Worm (Caenorhabditis elegans) whole organism, L4 larva: Measurements from ENCODE around the gene F28B12.1.
A peak's percentile ranks its signal among the peaks of the same experiment; 100 is the strongest.

Experiments
- D1046.2 ChIP-seq: fragments of 200-800 bp; sonication (Bioruptor generic); IDR thresholded peaks from 2 replicates; pipeline ENCODE4 v1.3.6; 2022; ENCODE audit warnings: missing genetic modification characterization, missing compliant biosample characterization
- F10B5.3 ChIP-seq: sonication (generic microtip); optimal IDR thresholded peaks from 2 replicates; lab custom pipeline; 2016; ENCODE audit warnings: mild to moderate bottlenecking, missing genetic modification characterization, missing compliant biosample characterization
- F26F4.8 ChIP-seq: fragments of 200-800 bp; sonication (Bioruptor generic); conservative IDR thresholded peaks from 2 replicates; pipeline ENCODE4 v1.3.6; 2022; ENCODE audit warnings: missing genetic modification characterization, missing compliant biosample characterization
- F44E2.7 ChIP-seq: fragments of 200-800 bp; sonication (Bioruptor generic); IDR thresholded peaks from 2 replicates; pipeline ENCODE4 v2.1.2; 2022; ENCODE audit warnings: missing genetic modification characterization, missing compliant biosample characterization
- T20F7.1 ChIP-seq: fragments of 200-800 bp; sonication (Bioruptor generic); optimal IDR thresholded peaks from 2 replicates; lab custom pipeline; 2018; ENCODE audit warnings: mild to moderate bottlenecking, missing genetic modification characterization, missing compliant biosample characterization
- ZK337.2 ChIP-seq: fragments of 200-800 bp; sonication (Bioruptor generic); IDR thresholded peaks from 2 replicates; pipeline ENCODE4 v1.3.6; 2022; ENCODE audit warnings: missing genetic modification reagents, missing genetic modification characterization, missing compliant biosample characterization
- ZK546.5 ChIP-seq, 2 experiments: sonication (generic microtip); optimal IDR thresholded peaks; 2 replicates each; lab custom pipeline; 2017; ENCODE audit warnings: missing biosample characterization in 2 of 2, missing genetic modification characterization in 2 of 2
- aly-2 ChIP-seq: sonication (generic microtip); optimal IDR thresholded peaks from 2 replicates; lab custom pipeline; 2018; ENCODE audit warnings: missing biosample characterization, missing genetic modification characterization
- attf-4 ChIP-seq: sonication (generic microtip); optimal IDR thresholded peaks from 3 replicates; lab custom pipeline; 2017; ENCODE audit warnings: missing biosample characterization, missing genetic modification characterization
- ceh-32 ChIP-seq: sonication (generic microtip); optimal IDR thresholded peaks from 2 replicates; lab custom pipeline; 2016; ENCODE audit warnings: mild to moderate bottlenecking, missing genetic modification characterization, missing compliant biosample characterization; ENCODE audit not compliant: poor library complexity
- ceh-44 ChIP-seq: fragments of 200-800 bp; sonication (Bioruptor generic); IDR thresholded peaks from 2 replicates; pipeline ENCODE4 v1.3.6; 2022; ENCODE audit warnings: missing genetic modification reagents, missing genetic modification characterization, missing compliant biosample characterization
- ceh-62 ChIP-seq: sonication (generic microtip); optimal IDR thresholded peaks from 2 replicates; lab custom pipeline; 2017; ENCODE audit warnings: missing biosample characterization, missing genetic modification characterization
- ceh-82 ChIP-seq: sonication (generic microtip); optimal IDR thresholded peaks from 2 replicates; lab custom pipeline; 2017; ENCODE audit warnings: missing biosample characterization, missing genetic modification characterization
- ces-1 ChIP-seq: fragments of 150-350 bp; sonication (generic microtip); optimal IDR thresholded peaks from 4 replicates; lab custom pipeline; 2014; ENCODE audit warnings: missing biosample characterization, missing genetic modification reagents, missing genetic modification characterization
- ctbp-1 ChIP-seq: fragments of 200-800 bp; sonication (Bioruptor generic); IDR thresholded peaks from 2 replicates; pipeline ENCODE4 v1.3.6; 2022; ENCODE audit warnings: missing genetic modification reagents, missing genetic modification characterization, missing compliant biosample characterization
- daf-12 ChIP-seq: fragments of 150-350 bp; optimal IDR thresholded peaks from 2 replicates; lab custom pipeline; 2014; ENCODE audit warnings: missing biosample characterization, missing genetic modification reagents, missing genetic modification characterization
- daf-16 ChIP-seq, 3 experiments: sonication (generic microtip); optimal IDR thresholded peaks; 2 replicates each; lab custom pipeline; 2016 to 2017; ENCODE audit warnings: missing genetic modification characterization in 3 of 3, missing genetic modification reagents in 3 of 3, mild to moderate bottlenecking in 2 of 3, missing compliant biosample characterization in 2 of 3, missing biosample characterization in 1 of 3, moderate library complexity in 1 of 3
- dmd-6 ChIP-seq: fragments of 200-800 bp; sonication (Bioruptor generic); IDR thresholded peaks from 2 replicates; pipeline ENCODE4 v1.3.6; 2022; ENCODE audit warnings: missing genetic modification reagents, missing genetic modification characterization, missing compliant biosample characterization
- dmd-9 ChIP-seq: fragments of 200-800 bp; sonication (Bioruptor generic); IDR thresholded peaks from 2 replicates; pipeline ENCODE4 v1.3.6; 2022; ENCODE audit warnings: missing genetic modification reagents, missing genetic modification characterization, missing compliant biosample characterization
- dpl-1 ChIP-seq: fragments of 150-350 bp; optimal IDR thresholded peaks from 2 replicates; lab custom pipeline; 2014; ENCODE audit warnings: missing biosample characterization, missing genetic modification reagents, missing genetic modification characterization
- duxl-1 ChIP-seq: sonication (generic microtip); optimal IDR thresholded peaks from 2 replicates; lab custom pipeline; 2016; ENCODE audit warnings: mild to moderate bottlenecking, missing genetic modification characterization, moderate library complexity, missing compliant biosample characterization; ENCODE audit not compliant: poor library complexity
- dve-1 ChIP-seq: sonication (generic microtip); optimal IDR thresholded peaks from 2 replicates; lab custom pipeline; 2017; ENCODE audit warnings: antibody characterized with exemption, mild to moderate bottlenecking, missing genetic modification characterization, missing compliant biosample characterization; ENCODE audit not compliant: insufficient read depth
- egl-27 ChIP-seq: sonication (generic microtip); optimal IDR thresholded peaks from 3 replicates; lab custom pipeline; 2017; ENCODE audit warnings: missing biosample characterization, missing genetic modification reagents, missing genetic modification characterization
- fkh-10 ChIP-seq: fragments of 150-350 bp; optimal IDR thresholded peaks from 2 replicates; lab custom pipeline; 2014; ENCODE audit warnings: missing biosample characterization, missing genetic modification reagents, missing genetic modification characterization
- gei-8 ChIP-seq: fragments of 200-800 bp; sonication (Bioruptor generic); optimal IDR thresholded peaks from 2 replicates; lab custom pipeline; 2018; ENCODE audit warnings: mild to moderate bottlenecking, missing genetic modification characterization, missing compliant biosample characterization
- lin-1 ChIP-seq: fragments of 200-800 bp; sonication (Bioruptor generic); IDR thresholded peaks from 2 replicates; pipeline ENCODE4 v1.3.6; 2022; ENCODE audit warnings: missing genetic modification reagents, missing genetic modification characterization, missing compliant biosample characterization
- lin-15B ChIP-seq: fragments of 150-350 bp; sonication (generic microtip); optimal IDR thresholded peaks from 3 replicates; lab custom pipeline; 2014; ENCODE audit warnings: missing biosample characterization, missing genetic modification characterization
- lin-29 ChIP-seq: fragments of 200-800 bp; sonication (Bioruptor generic); IDR thresholded peaks from 2 replicates; pipeline ENCODE4 v1.3.6; 2022; ENCODE audit warnings: missing genetic modification reagents, missing genetic modification characterization, missing compliant biosample characterization
- lin-39 ChIP-seq: fragments of 150-350 bp; optimal IDR thresholded peaks from 2 replicates; lab custom pipeline; 2014; ENCODE audit warnings: missing biosample characterization, missing genetic modification reagents, missing genetic modification characterization
- lsy-2 ChIP-seq, 2 experiments: fragments of 150-350 bp in 1 of 2; sonication (generic microtip) in 1 of 2; optimal IDR thresholded peaks; 2 replicates each; lab custom pipeline; 2014 to 2017; ENCODE audit warnings: missing biosample characterization in 2 of 2, missing genetic modification characterization in 2 of 2
- mdl-1 ChIP-seq, 2 experiments: fragments of 150-350 bp in 1 of 2; sonication (generic microtip) in 1 of 2; optimal IDR thresholded peaks; 2 replicates each; lab custom pipeline; 2014 to 2017; ENCODE audit warnings: missing biosample characterization in 2 of 2, missing genetic modification characterization in 2 of 2
- mep-1 ChIP-seq: fragments of 150-350 bp; sonication (generic microtip); optimal IDR thresholded peaks from 3 replicates; lab custom pipeline; 2014; ENCODE audit warnings: missing biosample characterization, missing genetic modification characterization
- mxl-2 ChIP-seq: fragments of 200-800 bp; sonication (Bioruptor generic); conservative IDR thresholded peaks from 2 replicates; pipeline ENCODE4 v1.3.6; 2022; ENCODE audit warnings: missing genetic modification reagents, missing genetic modification characterization, missing compliant biosample characterization
- nhr-102 ChIP-seq: sonication (generic microtip); optimal IDR thresholded peaks from 2 replicates; lab custom pipeline; 2016; ENCODE audit warnings: mild to moderate bottlenecking, missing genetic modification characterization, moderate library complexity, missing compliant biosample characterization
- nhr-11 ChIP-seq: fragments of 150-350 bp; optimal IDR thresholded peaks from 2 replicates; lab custom pipeline; 2014; ENCODE audit warnings: missing biosample characterization, missing genetic modification characterization
- nhr-111 ChIP-seq: fragments of 200-800 bp; sonication (Bioruptor generic); optimal IDR thresholded peaks from 2 replicates; lab custom pipeline; 2018; ENCODE audit warnings: mild to moderate bottlenecking, missing genetic modification characterization, missing compliant biosample characterization
- nhr-237 ChIP-seq: sonication (generic microtip); optimal IDR thresholded peaks from 2 replicates; lab custom pipeline; 2017; ENCODE audit warnings: missing biosample characterization, missing genetic modification characterization
- nhr-48 ChIP-seq: sonication (generic microtip); optimal IDR thresholded peaks from 2 replicates; lab custom pipeline; 2016; ENCODE audit warnings: mild to moderate bottlenecking, missing genetic modification characterization, missing compliant biosample characterization
- nhr-76 ChIP-seq: fragments of 150-350 bp; optimal IDR thresholded peaks from 2 replicates; lab custom pipeline; 2014; ENCODE audit warnings: missing biosample characterization, missing genetic modification characterization
- nhr-77 ChIP-seq: fragments of 150-350 bp; optimal IDR thresholded peaks from 2 replicates; lab custom pipeline; 2014; ENCODE audit warnings: missing biosample characterization, missing genetic modification characterization
- pha-4 ChIP-seq, 2 experiments: fragments of 150-350 bp in 1 of 2; fragments of 200-800 bp in 1 of 2; sonication (Bioruptor generic) in 1 of 2; IDR thresholded peaks in 1 of 2; optimal IDR thresholded peaks in 1 of 2; 2 replicates each; pipeline versions ENCODE4 v1.3.6 to Lab custom; 2014 to 2022; ENCODE audit warnings: missing genetic modification characterization in 2 of 2, missing genetic modification reagents in 2 of 2, missing biosample characterization in 1 of 2, missing compliant biosample characterization in 1 of 2
- php-3 ChIP-seq: fragments of 200-800 bp; sonication (Bioruptor generic); IDR thresholded peaks from 2 replicates; pipeline ENCODE4 v1.3.6; 2022; ENCODE audit warnings: missing genetic modification reagents, missing genetic modification characterization, missing compliant biosample characterization
- pqm-1 ChIP-seq: sonication (generic microtip); optimal IDR thresholded peaks from 2 replicates; lab custom pipeline; 2017; ENCODE audit warnings: missing biosample characterization, missing genetic modification characterization
- saeg-2 ChIP-seq: fragments of 200-800 bp; sonication (Bioruptor generic); IDR thresholded peaks from 2 replicates; pipeline ENCODE4 v1.3.6; 2022; ENCODE audit warnings: missing genetic modification reagents, missing genetic modification characterization, missing compliant biosample characterization
- spr-1 ChIP-seq: sonication (generic microtip); optimal IDR thresholded peaks from 2 replicates; lab custom pipeline; 2016; ENCODE audit warnings: mild to moderate bottlenecking, missing genetic modification characterization, missing compliant biosample characterization
- unc-130 ChIP-seq: sonication (generic microtip); optimal IDR thresholded peaks from 2 replicates; lab custom pipeline; 2016; ENCODE audit warnings: missing genetic modification reagents, missing genetic modification characterization, missing compliant biosample characterization
- unc-39 ChIP-seq: sonication (generic microtip); optimal IDR thresholded peaks from 2 replicates; lab custom pipeline; 2017; ENCODE audit warnings: missing biosample characterization, missing genetic modification characterization
- unc-62 ChIP-seq, 3 experiments: fragments of 150-350 bp in 1 of 3; sonication (generic microtip); optimal IDR thresholded peaks in 2 of 3; peaks in 1 of 3; 1 replicate in 1 of 3; 2 replicates in 2 of 3; lab custom pipeline; 2014 to 2017; ENCODE audit warnings: missing biosample characterization in 3 of 3, missing genetic modification characterization in 3 of 3, missing genetic modification reagents in 3 of 3, missing genotype in 1 of 3
- zfp-3 ChIP-seq: fragments of 200-800 bp; sonication (Bioruptor generic); conservative IDR thresholded peaks from 2 replicates; pipeline ENCODE4 v1.3.6; 2022; ENCODE audit warnings: missing genetic modification reagents, missing genetic modification characterization, missing compliant biosample characterization
- zip-11 ChIP-seq: fragments of 200-800 bp; sonication (Bioruptor generic); IDR thresholded peaks from 2 replicates; pipeline ENCODE4 v1.3.6; 2022; ENCODE audit warnings: missing genetic modification characterization, missing compliant biosample characterization
- zip-2 ChIP-seq: fragments of 150-350 bp; optimal IDR thresholded peaks from 2 replicates; lab custom pipeline; 2014; ENCODE audit warnings: missing biosample characterization, missing genetic modification characterization

The F28B12.1 gene

ce11 chrII:5931109-5931508 is 11.6 kb upstream of the F28B12.1 start (continued):
- TF ChIP-seq daf-16 (GFP tag; optimal IDR thresholded peaks at IDR 0.05; lab: Kevin White, UChicago), result no peak
- TF ChIP-seq daf-16 (tag; optimal IDR thresholded peaks at IDR 0.05; lab: Kevin White, UChicago), result peak; percentile 37
- no peak for TF ChIP-seq pqm-1 (tag; lab: Kevin White, UChicago)
- TF ChIP-seq F26F4.8 (GFP tag; lab: Robert Waterston, UW), result no peak
- TF ChIP-seq mxl-2, result no peak
- no peak for TF ChIP-seq nhr-48
- no peak for TF ChIP-seq lin-1 (GFP tag; lab: Robert Waterston, UW)
- no peak for TF ChIP-seq nhr-76 (tag; lab: Kevin White, UChicago)
- TF ChIP-seq nhr-77, result peak; percentile 27
- TF ChIP-seq pha-4 (GFP tag; IDR thresholded peaks at IDR 0.05; lab: Robert Waterston, UW), result no peak
- TF ChIP-seq pha-4 (tag; optimal IDR thresholded peaks at IDR 0.05; lab: Kevin White, UChicago), result peak; percentile 40
- no peak for TF ChIP-seq zfp-3 (GFP tag; lab: Robert Waterston, UW)
- TF ChIP-seq ceh-32 (tag; lab: Kevin White, UChicago), result no peak
- TF ChIP-seq dpl-1 (GFP tag; lab: Kevin White, UChicago), result no peak
- no peak for TF ChIP-seq duxl-1
- TF ChIP-seq unc-39 (tag; lab: Kevin White, UChicago), result no peak
- no peak for TF ChIP-seq ces-1 (GFP tag; lab: Kevin White, UChicago)
- no peak for TF ChIP-seq zip-2 (tag; lab: Kevin White, UChicago)
- no peak for TF ChIP-seq T20F7.1 (GFP tag; lab: Kevin White, UChicago)
- no peak for TF ChIP-seq nhr-237 (tag; lab: Kevin White, UChicago)
- no peak for TF ChIP-seq daf-12 (tag; lab: Kevin White, UChicago)
- TF ChIP-seq ceh-44 (GFP tag; lab: Robert Waterston, UW), result no peak
- TF ChIP-seq php-3 (GFP tag; lab: Robert Waterston, UW), result no peak
- no peak for TF ChIP-seq nhr-111 (GFP tag; lab: Kevin White, UChicago)
- peak in 1 of 2 experiments; percentile 51 for TF ChIP-seq unc-62 (GFP tag; optimal IDR thresholded peaks at IDR 0.05 in 1 of 2; lab: Kevin White, UChicago)
- no peak for TF ChIP-seq unc-62 (tag; optimal IDR thresholded peaks at IDR 0.05; lab: Kevin White, UChicago)
- no peak for TF ChIP-seq gei-8 (GFP tag; lab: Kevin White, UChicago)
- TF ChIP-seq ZK337.2 (GFP tag; lab: Robert Waterston, UW), result no peak
- TF ChIP-seq ZK546.5 (tag; optimal IDR thresholded peaks at IDR 0.05; lab: Kevin White, UChicago), result no peak
- TF ChIP-seq saeg-2 (GFP tag; lab: Robert Waterston, UW), result no peak
- no peak for TF ChIP-seq aly-2 (tag; lab: Kevin White, UChicago)
- TF ChIP-seq unc-130 (GFP tag; lab: Kevin White, UChicago), result no peak
- TF ChIP-seq dmd-6 (GFP tag; lab: Robert Waterston, UW), result peak; percentile 43; the same call in 1 of the 2 replicates
- TF ChIP-seq egl-27, result no peak
- TF ChIP-seq lsy-2 (tag; optimal IDR thresholded peaks at IDR 0.05; lab: Kevin White, UChicago), result peak in 1 of 2 experiments; percentile 21
- no peak for TF ChIP-seq lin-39 (tag; lab: Kevin White, UChicago)
- no peak for TF ChIP-seq F44E2.7
- no peak for TF ChIP-seq attf-4 (tag; lab: Kevin White, UChicago)
- TF ChIP-seq D1046.2 (GFP tag; lab: Robert Waterston, UW), result no peak
- no peak for TF ChIP-seq fkh-10
- TF ChIP-seq F10B5.3 (tag; lab: Kevin White, UChicago), result no peak
- TF ChIP-seq dve-1 (tag; lab: Kevin White, UChicago), result peak; percentile 26
- no peak for TF ChIP-seq lin-15B (tag; lab: Kevin White, UChicago)
- no peak for TF ChIP-seq nhr-102 (tag; lab: Kevin White, UChicago)
- peak; percentile 42 for TF ChIP-seq mep-1 (tag; lab: Kevin White, UChicago)
- TF ChIP-seq nhr-11, result no peak
- TF ChIP-seq ceh-82 (tag; lab: Kevin White, UChicago), result no peak
- no peak for TF ChIP-seq ceh-62
- TF ChIP-seq spr-1, result no peak
- peak in 1 of 2 experiments; percentile 65 for TF ChIP-seq mdl-1 (tag; optimal IDR thresholded peaks at IDR 0.05; lab: Kevin White, UChicago)
- TF ChIP-seq ctbp-1 (GFP tag; lab: Robert Waterston, UW), result no peak
- no peak for TF ChIP-seq lin-29
- TF ChIP-seq zip-11 (GFP tag; lab: Robert Waterston, UW), result no peak
- no peak for TF ChIP-seq dmd-9
